Worm (Caenorhabditis elegans): ENCODE results near the gene bre-3.

ce11 chrIII:9453962-9454361 lies 31.3 kb downstream of the bre-3 start, which contains the start of gene F54C8.7:
- TF ChIP-seq elt-3 (tag; optimal IDR thresholded peaks at IDR 0.05) (no peak), nhr-11 (tag; optimal IDR thresholded peaks at IDR 0.05) (no peak), fkh-10 (GFP tag; optimal IDR thresholded peaks at IDR 0.05) (no peak), ztf-11 (tag; optimal IDR thresholded peaks at IDR 0.05) (no peak), ztf-4 (tag; optimal IDR thresholded peaks at IDR 0.05) (no peak), skn-1 (tag; optimal IDR thresholded peaks at IDR 0.05) (no peak), nhr-237 (tag; optimal IDR thresholded peaks at IDR 0.05) (no peak), nhr-77 (tag; optimal IDR thresholded peaks at IDR 0.05) (no peak), nhr-25 (tag; optimal IDR thresholded peaks at IDR 0.05) (no peak), nhr-76 (tag; optimal IDR thresholded peaks at IDR 0.05) (no peak), nhr-28 (tag; optimal IDR thresholded peaks at IDR 0.05) (no peak), unc-39 (tag; optimal IDR thresholded peaks at IDR 0.05) (no peak)

Measured in whole organism, L3 larva.